Fruit fly (Drosophila melanogaster): ENCODE results near the gene tzn.
A peak's percentile ranks its signal among the peaks of the same experiment; 100 is the strongest.

The tzn gene

DNA sequence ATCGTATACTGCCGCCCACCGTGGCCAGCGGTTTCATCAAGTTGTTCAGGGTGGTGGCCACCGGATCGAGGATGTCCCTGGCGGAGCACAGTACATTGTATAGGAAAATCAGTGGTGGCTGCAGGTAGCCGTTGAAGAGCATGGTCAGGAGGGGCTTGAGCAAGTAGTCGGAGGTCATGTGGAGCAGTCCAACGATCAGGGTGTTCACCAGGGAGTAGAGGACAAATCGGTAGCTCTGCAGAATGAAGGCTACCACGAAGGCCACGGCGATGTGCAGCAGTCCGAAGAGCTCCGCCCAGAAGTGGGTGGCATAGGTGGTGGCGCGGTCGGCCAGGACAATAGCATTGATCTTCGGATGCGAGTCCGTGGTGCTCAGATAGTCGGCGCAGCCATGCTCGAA lies 1.1 kb upstream of the tzn start:
- TF ChIP-seq CG6854 (GFP tag; optimal IDR thresholded peaks at IDR 0.05) (no peak), jing (GFP tag; optimal IDR thresholded peaks at IDR 0.05) (no peak), CG9932 (GFP tag; IDR thresholded peaks at IDR 0.05) (no peak), sens (GFP tag) (peak; percentile 11), CG11504 (tag; optimal IDR thresholded peaks at IDR 0.05) (no peak), danr (GFP tag; IDR thresholded peaks at IDR 0.05) (no peak), CG14860 (GFP tag; IDR thresholded peaks at IDR 0.05; ENCODE audit: partially characterized antibody) (no peak), Vsx1 (GFP tag; optimal IDR thresholded peaks at IDR 0.05) (no peak), CG11085 (GFP tag; IDR thresholded peaks at IDR 0.05) (no peak), CG10959 (GFP tag; IDR thresholded peaks at IDR 0.05) (no peak), Blimp-1 (GFP tag; optimal IDR thresholded peaks at IDR 0.05) (no peak), lov (optimal IDR thresholded peaks at IDR 0.05) (no peak), lov (GFP tag; IDR thresholded peaks at IDR 0.05) (no peak), Atf-2 (GFP tag; optimal IDR thresholded peaks at IDR 0.05) (no peak), CG17612 (GFP tag; IDR thresholded peaks at IDR 0.05) (no peak), CG6175 (GFP tag; IDR thresholded peaks at IDR 0.05) (0 out of 3 replicates have a peak, but pooled peaks have one; percentile 20), Dbx (GFP tag; IDR thresholded peaks at IDR 0.05) (0 out of 3 replicates have a peak, but pooled peaks have one; percentile 13), gce (GFP tag; IDR thresholded peaks at IDR 0.05) (no peak), sima (GFP tag; optimal IDR thresholded peaks at IDR 0.05) (no peak), gsb-n (tag; optimal IDR thresholded peaks at IDR 0.05) (no peak), hth (optimal IDR thresholded peaks at IDR 0.05) (no peak), eve (GFP tag; optimal IDR thresholded peaks at IDR 0.05) (no peak), Kr (GFP tag; optimal IDR thresholded peaks at IDR 0.05) (no peak), CG1647 (GFP tag; optimal IDR thresholded peaks at IDR 0.05) (no peak), fru (optimal IDR thresholded peaks at IDR 0.05) (no peak), CG14710 (tag; optimal IDR thresholded peaks at IDR 0.05) (no peak), al (GFP tag; IDR thresholded peaks at IDR 0.05) (no peak), sim (GFP tag; IDR thresholded peaks at IDR 0.05) (no peak), CG6272 (GFP tag; IDR thresholded peaks at IDR 0.05) (no peak), CG5953 (GFP tag; IDR thresholded peaks at IDR 0.05) (0 out of 2 replicates have a peak, but pooled peaks have one; percentile 11), Trl (optimal IDR thresholded peaks at IDR 0.05) (no peak), Trl (GFP tag; optimal IDR thresholded peaks at IDR 0.05) (no peak), CG10267 (tag; optimal IDR thresholded peaks at IDR 0.05) (no peak), ato (GFP tag; IDR thresholded peaks at IDR 0.05; ENCODE audit: partially characterized antibody) (no peak), lbe (GFP tag; optimal IDR thresholded peaks at IDR 0.05) (no peak), Ets65A (GFP tag) (peak; percentile 93), CG6765 (GFP tag; optimal IDR thresholded peaks at IDR 0.05) (no peak), Bteb2 (GFP tag; optimal IDR thresholded peaks at IDR 0.05) (no peak), her (GFP tag; optimal IDR thresholded peaks at IDR 0.05) (no peak), salm (tag; optimal IDR thresholded peaks at IDR 0.05) (no peak), CG6689 (GFP tag; IDR thresholded peaks at IDR 0.05) (no peak), Ptx1 (GFP tag; IDR thresholded peaks at IDR 0.05) (no peak), Nf-YB (GFP tag; optimal IDR thresholded peaks at IDR 0.05) (no peak), Med (GFP tag) (peak; percentile 44), CG18011 (GFP tag; optimal IDR thresholded peaks at IDR 0.05) (no peak), scrt (GFP tag; optimal IDR thresholded peaks at IDR 0.05) (no peak), ac (GFP tag; optimal IDR thresholded peaks at IDR 0.05) (no peak)
